Fruit fly (Drosophila melanogaster) whole organism, wandering third instar larva: ENCODE results near the gene Uggt.

Experiments used
- Abd-B ChIP-seq: fragments of >200 bp; optimal IDR thresholded peaks from 2 replicates; lab custom pipeline; 2017; ENCODE audit warnings: missing biosample characterization, missing genetic modification characterization
- CG32264 ChIP-seq: fragments of 200-800 bp; sonication (Bioruptor generic); optimal IDR thresholded peaks from 2 replicates; lab custom pipeline; 2016; ENCODE audit warnings: missing biosample characterization, missing genetic modification characterization
- CG9705 ChIP-seq: fragments of 200-800 bp; sonication (Bioruptor generic); optimal IDR thresholded peaks from 2 replicates; lab custom pipeline; 2018; ENCODE audit warnings: missing biosample characterization, mild to moderate bottlenecking, missing genetic modification characterization
- CrebA ChIP-seq: fragments of 200-800 bp; sonication (Bioruptor generic); optimal IDR thresholded peaks from 2 replicates; lab custom pipeline; 2016; ENCODE audit warnings: missing biosample characterization, mild to moderate bottlenecking, missing genetic modification characterization, borderline replicate concordance
- Dfd ChIP-seq: fragments of >200 bp; optimal IDR thresholded peaks from 2 replicates; lab custom pipeline; 2017; ENCODE audit warnings: missing biosample characterization, missing genetic modification characterization
- Dif ChIP-seq: fragments of 200-275, 200-300 bp; sonication (Bioruptor generic); optimal IDR thresholded peaks from 2 replicates; lab custom pipeline; 2018; ENCODE audit warnings: missing biosample characterization, missing genetic modification characterization; ENCODE audit not compliant: partially characterized antibody
- GATAd ChIP-seq: sonication (Bioruptor generic); optimal IDR thresholded peaks from 2 replicates; lab custom pipeline; 2016; ENCODE audit warnings: missing biosample characterization, missing genetic modification characterization
- HLH106 ChIP-seq: fragments of 200-800 bp; optimal IDR thresholded peaks from 3 replicates; lab custom pipeline; 2019; ENCODE audit warnings: missing biosample characterization, mild to moderate bottlenecking, missing genetic modification characterization, moderate library complexity
- Hnf4 ChIP-seq: fragments of 200-800 bp; sonication (Bioruptor generic); optimal IDR thresholded peaks from 2 replicates; lab custom pipeline; 2016; ENCODE audit warnings: missing biosample characterization, mild to moderate bottlenecking, missing genetic modification characterization
- Hr78 ChIP-seq: fragments of >200 bp; optimal IDR thresholded peaks from 2 replicates; lab custom pipeline; 2017; ENCODE audit warnings: missing biosample characterization, missing genetic modification characterization
- Hr83 ChIP-seq: fragments of 200-300 bp; sonication (Bioruptor generic); optimal IDR thresholded peaks from 2 replicates; lab custom pipeline; 2016; ENCODE audit warnings: missing biosample characterization, mild to moderate bottlenecking, missing genetic modification characterization, moderate library complexity; ENCODE audit not compliant: poor library complexity, severe bottlenecking
- Jra ChIP-seq: sonication (Bioruptor generic); optimal IDR thresholded peaks from 2 replicates; lab custom pipeline; 2016; ENCODE audit warnings: missing biosample characterization, missing genetic modification characterization
- Mio ChIP-seq: sonication (Bioruptor generic); optimal IDR thresholded peaks from 2 replicates; lab custom pipeline; 2016; ENCODE audit warnings: missing biosample characterization, missing genetic modification characterization
- Myc ChIP-seq: fragments of >200 bp; optimal IDR thresholded peaks from 2 replicates; lab custom pipeline; 2017
- N ChIP-seq: fragments of >200 bp; optimal IDR thresholded peaks from 2 replicates; lab custom pipeline; 2018; ENCODE audit warnings: missing biosample characterization, missing external identifiers, missing genetic modification characterization
- OdsH ChIP-seq: fragments of 200-800 bp; sonication (Bioruptor generic); optimal IDR thresholded peaks from 2 replicates; lab custom pipeline; 2016; ENCODE audit warnings: missing biosample characterization, mild to moderate bottlenecking, missing genetic modification characterization
- Rel ChIP-seq, 2 experiments: fragments of 200-800 bp; sonication (Bioruptor generic) in 1 of 2; optimal IDR thresholded peaks; 2 replicates in 1 of 2; 3 replicates in 1 of 2; lab custom pipeline; 2016 to 2019; ENCODE audit warnings: mild to moderate bottlenecking in 2 of 2, missing biosample characterization in 2 of 2, missing genetic modification characterization in 2 of 2, moderate library complexity in 1 of 2
- Sp1 ChIP-seq: fragments of 200-800 bp; sonication (Bioruptor generic); optimal IDR thresholded peaks from 3 replicates; lab custom pipeline; 2019; ENCODE audit warnings: missing biosample characterization, mild to moderate bottlenecking, missing genetic modification characterization, moderate library complexity
- Vsx2 ChIP-seq: fragments of 200-300, 225-300 bp; sonication (Bioruptor generic); optimal IDR thresholded peaks from 2 replicates; lab custom pipeline; 2018; ENCODE audit warnings: missing biosample characterization, missing genetic modification characterization; ENCODE audit not compliant: partially characterized antibody
- br ChIP-seq: fragments of 200-800 bp; sonication (Bioruptor generic); optimal IDR thresholded peaks from 2 replicates; lab custom pipeline; 2016; ENCODE audit warnings: missing biosample characterization, missing genetic modification characterization
- brk ChIP-seq: fragments of 200-800 bp; sonication (Bioruptor generic); optimal IDR thresholded peaks from 2 replicates; lab custom pipeline; 2016; ENCODE audit warnings: missing biosample characterization, mild to moderate bottlenecking, missing genetic modification characterization
- dl ChIP-seq, 2 experiments: fragments of 175-275, 200-275 bp in 1 of 2; fragments of 200-275 bp in 1 of 2; sonication (Bioruptor generic); optimal IDR thresholded peaks; lab custom pipeline; 2018; ENCODE audit warnings: mild to moderate bottlenecking in 2 of 2, missing biosample characterization in 2 of 2, missing genetic modification characterization in 2 of 2, moderate library complexity in 2 of 2; ENCODE audit not compliant: partially characterized antibody in 2 of 2, insufficient read depth in 1 of 2
- dmrt93B ChIP-seq: fragments of 200-800 bp; sonication (Bioruptor generic); optimal IDR thresholded peaks from 2 replicates; lab custom pipeline; 2018; ENCODE audit warnings: missing biosample characterization, mild to moderate bottlenecking, missing genetic modification characterization
- dsf ChIP-seq: sonication (Bioruptor generic); optimal IDR thresholded peaks from 2 replicates; lab custom pipeline; 2016; ENCODE audit warnings: missing biosample characterization, missing genetic modification characterization, borderline replicate concordance
- ey ChIP-seq: fragments of 200-800 bp; sonication (Bioruptor generic); optimal IDR thresholded peaks from 2 replicates; lab custom pipeline; 2016; ENCODE audit warnings: missing biosample characterization, missing genetic modification characterization
- foxo ChIP-seq, 2 experiments: fragments of 200-800 bp; sonication (Bioruptor generic); optimal IDR thresholded peaks; 2 replicates in 1 of 2; 3 replicates in 1 of 2; lab custom pipeline; 2016 to 2017; ENCODE audit warnings: missing biosample characterization in 2 of 2, missing genetic modification characterization in 2 of 2
- fru ChIP-seq: fragments of 200-800 bp; sonication (Bioruptor generic); optimal IDR thresholded peaks from 3 replicates; lab custom pipeline; 2016; ENCODE audit warnings: missing biosample characterization, mild to moderate bottlenecking, missing genetic modification characterization
- h ChIP-seq: fragments of 200-800 bp; sonication (Bioruptor generic); optimal IDR thresholded peaks from 3 replicates; lab custom pipeline; 2016; ENCODE audit warnings: missing biosample characterization, mild to moderate bottlenecking, missing genetic modification characterization
- jim ChIP-seq: fragments of 175-275, 200-325 bp; sonication (Bioruptor generic); optimal IDR thresholded peaks from 2 replicates; lab custom pipeline; 2016; ENCODE audit warnings: missing biosample characterization, mild to moderate bottlenecking, missing genetic modification characterization
- lola ChIP-seq: fragments of >200 bp; optimal IDR thresholded peaks from 2 replicates; lab custom pipeline; 2017; ENCODE audit warnings: missing biosample characterization, missing genetic modification characterization
- pan ChIP-seq: fragments of >200 bp; optimal IDR thresholded peaks from 2 replicates; lab custom pipeline; 2017
- psq ChIP-seq: fragments of 200-800 bp; sonication (Bioruptor generic); optimal IDR thresholded peaks from 3 replicates; lab custom pipeline; 2017; ENCODE audit warnings: missing biosample characterization, mild to moderate bottlenecking, missing genetic modification characterization, moderate library complexity
- rgr ChIP-seq: fragments of 200-800 bp; sonication (Bioruptor generic); optimal IDR thresholded peaks from 3 replicates; lab custom pipeline; 2016; ENCODE audit warnings: missing biosample characterization, mild to moderate bottlenecking, missing genetic modification characterization
- sage ChIP-seq: fragments of 200-800 bp; sonication (Bioruptor generic); optimal IDR thresholded peaks from 2 replicates; lab custom pipeline; 2016; ENCODE audit warnings: missing biosample characterization, mild to moderate bottlenecking, missing genetic modification characterization
- sv ChIP-seq: fragments of 200-800 bp; sonication (Bioruptor generic); optimal IDR thresholded peaks from 3 replicates; lab custom pipeline; 2016; ENCODE audit warnings: missing biosample characterization, missing genetic modification characterization
- tai ChIP-seq: sonication (Bioruptor generic); optimal IDR thresholded peaks from 2 replicates; lab custom pipeline; 2016; ENCODE audit warnings: missing biosample characterization, missing genetic modification characterization
- usp ChIP-seq: fragments of >200 bp; optimal IDR thresholded peaks from 2 replicates; lab custom pipeline; 2017; ENCODE audit warnings: missing biosample characterization, missing genetic modification characterization
- woc ChIP-seq: sonication (Bioruptor generic); optimal IDR thresholded peaks from 2 replicates; lab custom pipeline; 2016; ENCODE audit warnings: missing biosample characterization, mild to moderate bottlenecking, missing genetic modification characterization

Gene Uggt

DNA sequence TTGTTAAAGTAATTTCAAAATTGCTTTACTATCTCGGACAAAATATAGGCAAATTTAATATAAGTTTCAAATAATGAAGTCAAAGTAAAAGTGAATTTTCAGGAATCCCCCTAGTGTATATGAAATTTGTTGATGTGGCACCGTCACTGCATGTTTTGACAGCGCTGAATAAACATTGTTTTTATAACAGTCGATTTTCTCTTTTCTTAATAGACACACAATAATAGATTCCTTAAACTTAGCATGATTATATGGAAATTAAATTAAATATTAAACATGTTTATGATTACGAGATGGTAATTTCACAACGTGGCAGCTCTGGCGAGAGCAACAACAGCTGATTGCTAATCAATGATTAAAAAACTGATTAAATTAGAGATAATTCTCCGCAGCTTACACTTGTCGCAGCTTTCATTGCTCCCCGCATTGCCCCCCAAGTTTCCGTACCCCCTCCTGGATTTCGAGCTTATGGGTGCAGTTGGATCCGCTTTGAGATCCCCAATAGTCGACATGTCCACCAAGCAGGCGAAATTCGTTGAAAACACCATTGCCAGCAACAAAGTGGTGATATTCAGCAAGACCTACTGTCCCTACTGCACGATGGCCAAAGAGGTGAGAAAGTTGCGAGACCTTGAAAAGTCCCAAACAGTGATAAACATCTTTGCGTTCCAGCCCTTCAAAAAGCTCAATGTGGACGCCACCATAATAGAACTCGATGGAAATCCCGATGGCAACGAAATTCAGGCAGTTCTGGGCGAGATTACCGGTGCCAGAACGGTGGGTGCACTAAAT lies 3.3 kb upstream of the Uggt start, which contains the start of gene Grx1:
Grx1 (plus strand) TSS at position 196 of the 792 bp plus-strand sequence.
- TF ChIP-seq jim (GFP tag; lab: Kevin White, UChicago) (no peak), Abd-B (GFP tag; lab: Kevin White, UChicago) (no peak), sage (GFP tag; lab: Kevin White, UChicago) (no peak), ey (peak; percentile 46), CG9705 (peak; percentile 24), h (GFP tag; lab: Kevin White, UChicago) (peak; percentile 60), dmrt93B (GFP tag; lab: Kevin White, UChicago) (no peak), Hnf4 (GFP tag; lab: Kevin White, UChicago) (peak; percentile 66), pan (lab: Kevin White, UChicago) (no peak), N (GFP tag; lab: Kevin White, UChicago) (no peak), CG32264 (GFP tag; lab: Kevin White, UChicago) (peak; percentile 35), GATAd (GFP tag; lab: Kevin White, UChicago) (peak; percentile 58), Vsx2 (no peak), Myc (lab: Kevin White, UChicago) (no peak), dl (GFP tag; optimal IDR thresholded peaks at IDR 0.05; lab: Kevin White, UChicago; ENCODE audit: insufficient read depth in 1 of 2, partially characterized antibody in 2 of 2) (no peak), Rel (GFP tag; optimal IDR thresholded peaks at IDR 0.05; lab: Kevin White, UChicago) (no peak), Rel (tag; optimal IDR thresholded peaks at IDR 0.05; lab: Kevin White, UChicago) (peak; percentile 91), rgr (peak; percentile 63), br (GFP tag; lab: Kevin White, UChicago) (peak; percentile 25), HLH106 (tag; lab: Kevin White, UChicago) (peak; percentile 56), tai (GFP tag; lab: Kevin White, UChicago) (no peak), Sp1 (GFP tag; lab: Kevin White, UChicago) (peak; percentile 43), woc (GFP tag; lab: Kevin White, UChicago) (no peak), Jra (GFP tag; lab: Kevin White, UChicago) (peak; percentile 63), dsf (peak; percentile 39), sv (GFP tag; lab: Kevin White, UChicago) (peak; percentile 68), OdsH (peak; percentile 55), Hr83 (GFP tag; lab: Kevin White, UChicago) (no peak), Dif (GFP tag; lab: Kevin White, UChicago) (no peak), psq (GFP tag; lab: Kevin White, UChicago) (peak; percentile 27), usp (no peak), fru (GFP tag; lab: Kevin White, UChicago) (peak; percentile 49), brk (GFP tag; lab: Kevin White, UChicago) (peak; percentile 79), Dfd (GFP tag; lab: Kevin White, UChicago) (no peak), Mio (no peak), CrebA (no peak), foxo (GFP tag; optimal IDR thresholded peaks at IDR 0.05; lab: Kevin White, UChicago) (peak in 1 of 2 experiments; percentile 75), lola (GFP tag; lab: Kevin White, UChicago) (no peak), Hr78 (GFP tag; lab: Kevin White, UChicago) (no peak)
- TF ChIP-seq, all 38 proteins: peak for 19

DNA sequence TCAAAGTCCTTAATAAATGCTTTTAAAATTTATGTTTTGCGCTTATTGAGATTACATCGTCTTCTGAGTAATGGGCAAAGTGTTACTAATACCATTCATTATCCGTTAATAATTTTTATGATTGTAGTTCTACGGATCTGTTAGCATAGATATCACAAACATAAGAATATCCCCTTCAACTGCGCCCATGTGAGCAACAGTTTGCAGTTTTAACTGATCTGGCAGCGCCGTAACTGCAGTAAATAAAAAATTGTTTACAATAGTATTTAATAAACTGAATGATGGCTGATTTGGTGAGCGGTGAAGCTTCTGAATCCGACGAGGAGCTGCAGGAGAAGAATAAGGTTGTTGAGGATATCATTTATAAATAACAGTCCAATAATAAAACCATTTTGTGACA lies 2.5 kb upstream of the Uggt start, which contains the start of gene Blos3:
Blos3 (plus strand) TSS at position 198 of the 400 bp plus-strand sequence.
- TF ChIP-seq tai (GFP tag; lab: Kevin White, UChicago) (no peak), CG9705 (peak; percentile 52), foxo (GFP tag; optimal IDR thresholded peaks at IDR 0.05; lab: Kevin White, UChicago) (peak in 1 of 2 experiments; percentile 83), pan (lab: Kevin White, UChicago) (no peak), ey (peak; percentile 61), Sp1 (GFP tag; lab: Kevin White, UChicago) (no peak), rgr (peak; percentile 55), h (GFP tag; lab: Kevin White, UChicago) (peak; percentile 71), Jra (GFP tag; lab: Kevin White, UChicago) (peak; percentile 54), Hr83 (GFP tag; lab: Kevin White, UChicago) (peak; percentile 54), brk (GFP tag; lab: Kevin White, UChicago) (no peak), HLH106 (tag; lab: Kevin White, UChicago) (peak; percentile 46), psq (GFP tag; lab: Kevin White, UChicago) (peak; percentile 44), Rel (GFP tag; optimal IDR thresholded peaks at IDR 0.05; lab: Kevin White, UChicago) (no peak), Rel (tag; optimal IDR thresholded peaks at IDR 0.05; lab: Kevin White, UChicago) (no peak), OdsH (peak; percentile 50)
- TF ChIP-seq, all 38 proteins: peak for 10
